Worm (Caenorhabditis elegans) whole organism, young adult: ENCODE measurements around the gene arf-5.

Experiments
- B0019.2 ChIP-seq: fragments of 200-800 bp; sonication (Bioruptor generic); conservative IDR thresholded peaks from 2 replicates; pipeline ENCODE4 v1.3.6; 2022; ENCODE audit warnings: missing genetic modification reagents, missing genetic modification characterization, missing compliant biosample characterization
- B0336.3 ChIP-seq: fragments of 200-800 bp; sonication (Bioruptor generic); IDR thresholded peaks from 2 replicates; pipeline ENCODE4 v1.3.6; 2022; ENCODE audit warnings: missing genetic modification characterization, missing compliant biosample characterization
- F22D6.2 ChIP-seq: sonication (generic microtip); optimal IDR thresholded peaks from 2 replicates; lab custom pipeline; 2016; ENCODE audit warnings: mild to moderate bottlenecking, missing genetic modification characterization, missing compliant biosample characterization
- F23B12.7 ChIP-seq: sonication (generic microtip); optimal IDR thresholded peaks from 2 replicates; lab custom pipeline; 2017; ENCODE audit warnings: missing genetic modification characterization, mild to moderate bottlenecking, missing compliant biosample characterization, antibody characterized with exemption, moderate library complexity; ENCODE audit not compliant: insufficient read depth
- F37B4.10 ChIP-seq: fragments of 200-800 bp; sonication (Bioruptor generic); IDR thresholded peaks from 2 replicates; pipeline ENCODE4 v1.3.6; 2022; ENCODE audit warnings: missing genetic modification characterization, missing compliant biosample characterization
- F39B2.1 ChIP-seq: fragments of 200-800 bp; sonication (Bioruptor generic); IDR thresholded peaks from 2 replicates; pipeline ENCODE4 v1.3.6; 2022; ENCODE audit warnings: missing genetic modification reagents, missing genetic modification characterization, missing compliant biosample characterization
- F57A8.1 ChIP-seq: fragments of 200-800 bp; sonication (Bioruptor generic); optimal IDR thresholded peaks from 2 replicates; lab custom pipeline; 2018; ENCODE audit warnings: mild to moderate bottlenecking, missing genetic modification characterization, moderate library complexity, missing compliant biosample characterization
- F57C9.4 ChIP-seq: sonication (generic microtip); optimal IDR thresholded peaks from 2 replicates; lab custom pipeline; 2017; ENCODE audit warnings: mild to moderate bottlenecking, missing genetic modification characterization, missing compliant biosample characterization
- K12H6.12 ChIP-seq: fragments of 200-800 bp; sonication (Bioruptor generic); optimal IDR thresholded peaks from 2 replicates; lab custom pipeline; 2018; ENCODE audit warnings: mild to moderate bottlenecking, missing genetic modification characterization, missing compliant biosample characterization
- T07F8.4 ChIP-seq: sonication (generic microtip); optimal IDR thresholded peaks from 2 replicates; lab custom pipeline; 2016; ENCODE audit warnings: mild to moderate bottlenecking, missing genetic modification characterization, moderate library complexity, missing compliant biosample characterization
- T26A5.8 ChIP-seq: sonication (generic microtip); optimal IDR thresholded peaks from 2 replicates; lab custom pipeline; 2016; ENCODE audit warnings: missing genetic modification characterization, missing compliant biosample characterization
- Y53F4B.3 ChIP-seq: fragments of 200-800 bp; sonication (Bioruptor generic); IDR thresholded peaks from 2 replicates; pipeline ENCODE4 v1.3.6; 2022; ENCODE audit warnings: missing genetic modification reagents, missing genetic modification characterization, missing compliant biosample characterization
- Y53G8AR.9 ChIP-seq: fragments of 200-800 bp; sonication (Bioruptor generic); conservative IDR thresholded peaks from 2 replicates; pipeline ENCODE4 v1.3.6; 2022; ENCODE audit warnings: missing genetic modification reagents, missing genetic modification characterization, missing compliant biosample characterization
- Y56A3A.18 ChIP-seq: fragments of 200-800 bp; sonication (Bioruptor generic); IDR thresholded peaks from 2 replicates; pipeline ENCODE4 v1.3.6; 2022; ENCODE audit warnings: missing genetic modification reagents, missing genetic modification characterization, missing compliant biosample characterization
- Y79H2A.3 ChIP-seq: fragments of 200-800 bp; sonication (Bioruptor generic); conservative IDR thresholded peaks from 2 replicates; pipeline ENCODE4 v1.3.6; 2022; ENCODE audit warnings: missing genetic modification reagents, missing genetic modification characterization, missing compliant biosample characterization
- aptf-2 ChIP-seq: fragments of 200-800 bp; sonication (Bioruptor generic); conservative IDR thresholded peaks from 2 replicates; pipeline ENCODE4 v1.3.6; 2022; ENCODE audit warnings: missing genetic modification reagents, missing genetic modification characterization, missing compliant biosample characterization
- athp-1 ChIP-seq: sonication (generic microtip); optimal IDR thresholded peaks from 2 replicates; lab custom pipeline; 2017; ENCODE audit warnings: mild to moderate bottlenecking, missing genetic modification characterization, missing compliant biosample characterization
- ceh-100 ChIP-seq: fragments of 200-800 bp; sonication (Bioruptor generic); IDR thresholded peaks from 2 replicates; pipeline ENCODE4 v1.3.6; 2022; ENCODE audit warnings: missing genetic modification reagents, missing genetic modification characterization, missing compliant biosample characterization
- ceh-58 ChIP-seq: fragments of 200-800 bp; sonication (Bioruptor generic); IDR thresholded peaks from 2 replicates; pipeline ENCODE4 v1.3.6; 2022; ENCODE audit warnings: missing genetic modification characterization, missing compliant biosample characterization
- ceh-79 ChIP-seq: sonication (generic microtip); optimal IDR thresholded peaks from 2 replicates; lab custom pipeline; 2017; ENCODE audit warnings: mild to moderate bottlenecking, missing genetic modification characterization, missing compliant biosample characterization
- ceh-91 ChIP-seq: fragments of 200-800 bp; sonication (Bioruptor generic); IDR thresholded peaks from 2 replicates; pipeline ENCODE4 v1.3.6; 2022; ENCODE audit warnings: missing genetic modification reagents, missing genetic modification characterization, missing compliant biosample characterization
- chd-7 ChIP-seq: sonication (generic microtip); optimal IDR thresholded peaks from 2 replicates; lab custom pipeline; 2016; ENCODE audit warnings: mild to moderate bottlenecking, missing genetic modification characterization, moderate library complexity, missing compliant biosample characterization
- dpl-1 ChIP-seq: fragments of 150-350 bp; optimal IDR thresholded peaks from 2 replicates; lab custom pipeline; 2014; ENCODE audit warnings: missing biosample characterization, missing genetic modification reagents, missing genetic modification characterization
- hlh-12 ChIP-seq: sonication (generic microtip); optimal IDR thresholded peaks from 2 replicates; lab custom pipeline; 2016; ENCODE audit warnings: missing genetic modification characterization, missing compliant biosample characterization
- hrde-1 ChIP-seq: sonication (generic microtip); optimal IDR thresholded peaks from 2 replicates; lab custom pipeline; 2016; ENCODE audit warnings: missing genetic modification characterization, mild to moderate bottlenecking, missing compliant biosample characterization, moderate library complexity, missing genotype, missing genetic modification reagents, borderline replicate concordance
- hsf-1 ChIP-seq: fragments of 200-800 bp; sonication (Bioruptor generic); IDR thresholded peaks from 2 replicates; pipeline ENCODE4 v1.3.6; 2022; ENCODE audit warnings: missing genetic modification reagents, missing genetic modification characterization, missing compliant biosample characterization
- lag-1 ChIP-seq: fragments of 200-800 bp; sonication (Bioruptor generic); IDR thresholded peaks from 2 replicates; pipeline ENCODE4 v1.3.6; 2022; ENCODE audit warnings: missing genetic modification reagents, missing genetic modification characterization, missing compliant biosample characterization
- lir-1 ChIP-seq: fragments of 200-800 bp; sonication (Bioruptor generic); conservative IDR thresholded peaks from 2 replicates; pipeline ENCODE4 v1.3.6; 2022; ENCODE audit warnings: missing genetic modification reagents, missing genetic modification characterization, missing compliant biosample characterization
- lsl-1 ChIP-seq: fragments of 200-800 bp; sonication (Bioruptor generic); optimal IDR thresholded peaks from 2 replicates; lab custom pipeline; 2018; ENCODE audit warnings: mild to moderate bottlenecking, missing genetic modification characterization, moderate library complexity, missing compliant biosample characterization
- madf-10 ChIP-seq: sonication (generic microtip); optimal IDR thresholded peaks from 2 replicates; lab custom pipeline; 2016; ENCODE audit warnings: mild to moderate bottlenecking, missing genetic modification characterization, missing compliant biosample characterization
- madf-6 ChIP-seq: fragments of 200-800 bp; sonication (Bioruptor generic); IDR thresholded peaks from 2 replicates; pipeline ENCODE4 v1.3.6; 2022; ENCODE audit warnings: missing genetic modification reagents, missing genetic modification characterization, missing compliant biosample characterization
- mel-28 ChIP-seq: sonication (generic microtip); optimal IDR thresholded peaks from 2 replicates; lab custom pipeline; 2016; ENCODE audit warnings: borderline replicate concordance, mild to moderate bottlenecking, missing genetic modification characterization, missing compliant biosample characterization
- nfyb-1 ChIP-seq: fragments of 200-800 bp; sonication (Bioruptor generic); IDR thresholded peaks from 2 replicates; pipeline ENCODE4 v1.3.6; 2022; ENCODE audit warnings: missing genetic modification reagents, missing genetic modification characterization, missing compliant biosample characterization
- nhr-80 ChIP-seq: sonication (generic microtip); optimal IDR thresholded peaks from 2 replicates; lab custom pipeline; 2016; ENCODE audit warnings: missing genetic modification characterization, missing compliant biosample characterization
- pha-4 ChIP-seq: fragments of 150-350 bp; sonication (generic microtip); optimal IDR thresholded peaks from 2 replicates; lab custom pipeline; 2014; ENCODE audit warnings: missing biosample characterization, missing genetic modification reagents, missing genetic modification characterization
- repo-1 ChIP-seq: sonication (generic microtip); optimal IDR thresholded peaks from 2 replicates; lab custom pipeline; 2017; ENCODE audit warnings: mild to moderate bottlenecking, missing genetic modification characterization, missing compliant biosample characterization
- sea-2 ChIP-seq: fragments of 200-800 bp; sonication (Bioruptor generic); IDR thresholded peaks from 2 replicates; pipeline ENCODE4 v1.3.6; 2022; ENCODE audit warnings: missing genetic modification characterization, missing compliant biosample characterization
- snpc-3.4 ChIP-seq: sonication (generic microtip); optimal IDR thresholded peaks from 2 replicates; lab custom pipeline; 2017; ENCODE audit warnings: missing genetic modification characterization, mild to moderate bottlenecking, missing compliant biosample characterization, antibody characterized with exemption, moderate library complexity, missing genotype, missing genetic modification reagents
- tbp1 ChIP-seq: fragments of 200-800 bp; sonication (Bioruptor generic); optimal IDR thresholded peaks from 2 replicates; lab custom pipeline; 2018; ENCODE audit warnings: mild to moderate bottlenecking, missing genetic modification characterization, missing compliant biosample characterization
- tbx-9 ChIP-seq: sonication (generic microtip); optimal IDR thresholded peaks from 2 replicates; lab custom pipeline; 2016; ENCODE audit warnings: borderline replicate concordance, missing genetic modification characterization, inconsistent platforms, missing compliant biosample characterization
- tlf-1 ChIP-seq: fragments of 200-800 bp; sonication (Bioruptor generic); optimal IDR thresholded peaks from 2 replicates; lab custom pipeline; 2018; ENCODE audit warnings: mild to moderate bottlenecking, missing genetic modification characterization, missing compliant biosample characterization
- xnd-1 ChIP-seq: sonication (generic microtip); optimal IDR thresholded peaks from 2 replicates; lab custom pipeline; 2016; ENCODE audit warnings: missing genotype, missing genetic modification reagents, missing genetic modification characterization, missing compliant biosample characterization
- ztf-26 ChIP-seq: sonication (generic microtip); optimal IDR thresholded peaks from 2 replicates; lab custom pipeline; 2017; ENCODE audit warnings: missing genetic modification characterization, missing compliant biosample characterization

arf-5 gene

ce11 chrIV:8004019-8004418 lies 21.7 kb downstream of the arf-5 start, which contains the start of gene rig-4 (continued):
- TF ChIP-seq pha-4 (tag; lab: Kevin White, UChicago) (no peak), hrde-1 (tag; lab: Kevin White, UChicago) (no peak), lir-1 (GFP tag; lab: Robert Waterston, UW) (no peak), ceh-100 (no peak), aptf-2 (no peak), Y53G8AR.9 (GFP tag; lab: Robert Waterston, UW) (no peak)

DNA sequence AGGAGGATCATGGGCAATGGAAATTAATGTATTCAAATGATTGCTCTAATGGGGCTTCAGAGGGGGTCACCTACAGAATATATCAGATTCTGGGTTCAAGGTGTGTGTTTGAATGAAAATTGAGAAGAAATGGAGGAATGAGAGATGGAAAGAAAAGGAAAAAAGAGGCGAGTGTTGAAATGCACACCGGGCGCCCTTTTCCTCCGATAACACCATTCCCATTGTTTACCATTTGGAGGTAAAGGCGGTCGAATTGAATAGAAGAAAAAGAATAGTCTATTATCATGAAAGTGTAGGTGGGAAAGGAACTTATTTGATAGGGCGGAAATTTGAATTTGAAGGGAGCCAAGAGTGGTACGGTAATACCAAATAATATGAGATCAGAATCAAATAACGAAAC lies 23.1 kb downstream of the arf-5 start:
- TF ChIP-seq nhr-80 (tag; lab: Kevin White, UChicago) (peak; percentile 64), ceh-91 (GFP tag; lab: Robert Waterston, UW) (no peak), hlh-12 (tag; lab: Kevin White, UChicago) (no peak), lag-1 (GFP tag; lab: Robert Waterston, UW) (no peak)

- TF ChIP-seq chd-7 (no peak), B0336.3 (no peak), repo-1 (tag; lab: Kevin White, UChicago) (no peak), ztf-26 (tag; lab: Kevin White, UChicago) (no peak), pha-4 (tag; lab: Kevin White, UChicago) (no peak)
- TF ChIP-seq, all 124 proteins: peak for 0
Observed at ce11 chrIV:8006161-8006560, 23.8 kb downstream of the arf-5 start.

DNA sequence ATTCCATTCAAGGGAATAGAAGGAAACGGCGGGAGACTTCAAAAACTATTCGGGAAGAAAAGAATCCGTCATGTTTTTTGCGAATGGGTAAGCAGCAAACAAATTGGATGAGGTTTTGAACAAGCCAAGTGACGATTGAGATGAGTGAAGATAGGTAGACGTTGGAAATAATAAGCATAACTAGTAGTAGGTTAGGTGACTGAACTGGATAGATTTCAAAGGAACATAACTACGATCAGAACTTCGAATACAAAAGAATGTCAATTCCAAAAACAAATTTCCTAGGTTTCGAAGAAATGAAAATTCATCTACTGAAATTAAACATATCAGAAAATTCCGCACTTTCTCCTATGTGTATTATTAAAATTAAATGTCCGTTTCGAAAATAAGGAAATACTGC lies 25.2 kb downstream of the arf-5 start:
- TF ChIP-seq tbx-9 (tag; lab: Kevin White, UChicago) (no peak), T07F8.4 (tag; lab: Kevin White, UChicago) (no peak), F57C9.4 (no peak), snpc-3.4 (tag; lab: Kevin White, UChicago) (no peak), athp-1 (tag; lab: Kevin White, UChicago) (no peak), Y56A3A.18 (GFP tag; lab: Robert Waterston, UW) (no peak), sea-2 (GFP tag; lab: Robert Waterston, UW) (no peak), F39B2.1 (no peak), hsf-1 (GFP tag; lab: Robert Waterston, UW) (no peak), ceh-79 (tag; lab: Kevin White, UChicago) (no peak), tbp1 (no peak), B0019.2 (GFP tag; lab: Robert Waterston, UW) (no peak), madf-10 (tag; lab: Kevin White, UChicago) (no peak), B0336.3 (no peak)

ce11 chrIV:8008137-8008536 lies 25.8 kb downstream of the arf-5 start:
- TF ChIP-seq F22D6.2 (tag; lab: Kevin White, UChicago), result no peak
- TF ChIP-seq xnd-1 (tag; lab: Kevin White, UChicago), result no peak
- no peak for TF ChIP-seq F23B12.7 (tag; lab: Kevin White, UChicago)
- TF ChIP-seq tlf-1 (GFP tag; lab: Kevin White, UChicago), result no peak
- TF ChIP-seq lsl-1, result no peak
- TF ChIP-seq K12H6.12 (tag; lab: Kevin White, UChicago), result no peak
- no peak for TF ChIP-seq madf-6 (GFP tag; lab: Robert Waterston, UW)
- TF ChIP-seq F37B4.10 (GFP tag; lab: Robert Waterston, UW), result no peak
- no peak for TF ChIP-seq F57A8.1 (GFP tag; lab: Kevin White, UChicago)
- no peak for TF ChIP-seq tbp1
- TF ChIP-seq Y53F4B.3, result no peak
- TF ChIP-seq T26A5.8 (tag; lab: Kevin White, UChicago), result no peak
- TF ChIP-seq mel-28 (tag; lab: Kevin White, UChicago), result no peak
- TF ChIP-seq nfyb-1 (GFP tag; lab: Robert Waterston, UW), result no peak
- no peak for TF ChIP-seq ceh-58 (GFP tag; lab: Robert Waterston, UW)
- TF ChIP-seq Y79H2A.3, result no peak
- TF ChIP-seq hlh-12 (tag; lab: Kevin White, UChicago), result no peak
- no peak for TF ChIP-seq pha-4 (tag; lab: Kevin White, UChicago)
- TF ChIP-seq dpl-1 (GFP tag; lab: Kevin White, UChicago), result no peak
